Fruit fly (Drosophila melanogaster): Measurements from ENCODE around the gene CG14285.

Gene CG14285

DNA sequence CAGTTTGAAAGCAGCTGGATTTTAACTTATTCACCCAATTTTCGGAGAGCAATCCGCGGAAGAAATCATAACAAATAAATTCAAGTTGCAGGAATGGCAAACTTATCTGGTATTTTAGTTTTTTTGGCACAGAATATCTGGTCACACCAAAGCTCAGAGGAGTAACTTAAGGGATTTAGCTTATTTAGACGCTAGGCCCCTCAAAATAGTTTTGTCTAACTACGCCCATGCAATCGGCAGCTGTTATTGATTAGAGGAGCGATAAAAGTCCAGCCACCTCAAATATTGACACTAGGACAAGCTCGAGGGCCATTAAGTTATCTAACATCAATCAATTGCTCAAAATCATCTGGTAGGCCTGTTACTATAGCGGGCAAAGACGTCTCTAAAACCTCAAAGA is 3.9 kb downstream of the CG14285 start, which contains the start of the genes GatA and P5cr (continued):
- TF ChIP-seq CG8478 (optimal IDR thresholded peaks at IDR 0.05), result no peak
- no peak for TF ChIP-seq stwl (tag; optimal IDR thresholded peaks at IDR 0.05)
- peak; percentile 80 for TF ChIP-seq gsb (GFP tag; IDR thresholded peaks at IDR 0.05)
- peak; percentile 66 for TF ChIP-seq CG3163 (GFP tag; optimal IDR thresholded peaks at IDR 0.05)
- TF ChIP-seq tx (GFP tag; optimal IDR thresholded peaks at IDR 0.05), result peak; percentile 91
- TF ChIP-seq btn (GFP tag; optimal IDR thresholded peaks at IDR 0.05), result no peak
- TF ChIP-seq dmrt11E (tag; optimal IDR thresholded peaks at IDR 0.05), result no peak
- TF ChIP-seq seq (GFP tag; IDR thresholded peaks at IDR 0.05), result no peak
- TF ChIP-seq CG3065 (GFP tag; optimal IDR thresholded peaks at IDR 0.05), result peak; percentile 33
- peak; percentile 67 for TF ChIP-seq cwo (GFP tag; optimal IDR thresholded peaks at IDR 0.05)
- TF ChIP-seq zfh2 (GFP tag; optimal IDR thresholded peaks at IDR 0.05), result peak; percentile 95
- TF ChIP-seq CG16813 (GFP tag; IDR thresholded peaks at IDR 0.05; ENCODE audit: partially characterized antibody), result no peak
- peak; percentile 83 for TF ChIP-seq CG3847 (GFP tag; IDR thresholded peaks at IDR 0.05)
- TF ChIP-seq rib (GFP tag; IDR thresholded peaks at IDR 0.05), result peak; percentile 80
- peak; percentile 51 for TF ChIP-seq CG6854 (GFP tag; optimal IDR thresholded peaks at IDR 0.05)
- TF ChIP-seq CG14050 (GFP tag; IDR thresholded peaks at IDR 0.05), result peak; percentile 14; the same call in 1 of the 3 replicates
- peak; percentile 68; the same call in 2 of the 3 replicates for TF ChIP-seq Optix (GFP tag; IDR thresholded peaks at IDR 0.05)
- TF ChIP-seq NfI (GFP tag; optimal IDR thresholded peaks at IDR 0.05), result peak; percentile 90
- TF ChIP-seq BEAF-32 (GFP tag; optimal IDR thresholded peaks at IDR 0.05), result peak; percentile 6
- TF ChIP-seq croc (GFP tag; conservative IDR thresholded peaks at IDR 0.05), result no peak
- TF ChIP-seq crp (GFP tag; optimal IDR thresholded peaks at IDR 0.05), result peak in 1 of 2 experiments; percentile 78
- no peak for TF ChIP-seq Dll (GFP tag; IDR thresholded peaks at IDR 0.05; ENCODE audit: partially characterized antibody)
- TF ChIP-seq fd102C (GFP tag; optimal IDR thresholded peaks at IDR 0.05), result no peak
- TF ChIP-seq ind (GFP tag; optimal IDR thresholded peaks at IDR 0.05), result peak; percentile 91
- 0 out of 2 replicates have a peak, but pooled peaks have one; percentile 34 for TF ChIP-seq sens-2 (GFP tag; IDR thresholded peaks at IDR 0.05)
- TF ChIP-seq knrl (GFP tag; IDR thresholded peaks at IDR 0.05; ENCODE audit: partially characterized antibody), result no peak
- peak; percentile 29 for TF ChIP-seq CG3838 (GFP tag; optimal IDR thresholded peaks at IDR 0.05)
- peak; percentile 56 for TF ChIP-seq CG13775 (GFP tag; optimal IDR thresholded peaks at IDR 0.05)
- peak; percentile 86 for TF ChIP-seq CG10366 (GFP tag; IDR thresholded peaks at IDR 0.05)
- TF ChIP-seq dmrt99B (tag; optimal IDR thresholded peaks at IDR 0.05), result no peak
- TF ChIP-seq ro (GFP tag; IDR thresholded peaks at IDR 0.05), result no peak
- no peak for TF ChIP-seq hth (optimal IDR thresholded peaks at IDR 0.05)
- TF ChIP-seq CG9215 (GFP tag; IDR thresholded peaks at IDR 0.05), result peak; percentile 73
- TF ChIP-seq CG3407 (GFP tag; optimal IDR thresholded peaks at IDR 0.05), result peak; percentile 10
- TF ChIP-seq zf30C (GFP tag; optimal IDR thresholded peaks at IDR 0.05), result no peak
- peak; percentile 8 for TF ChIP-seq CG10462 (GFP tag; optimal IDR thresholded peaks at IDR 0.05)
- peak; percentile 72 for TF ChIP-seq Hr3 (GFP tag; optimal IDR thresholded peaks at IDR 0.05)
- TF ChIP-seq chinmo (GFP tag; IDR thresholded peaks at IDR 0.05; ENCODE audit: partially characterized antibody), result no peak
- TF ChIP-seq CG11398 (GFP tag; optimal IDR thresholded peaks at IDR 0.05), result peak; percentile 67
- TF ChIP-seq CG30020 (tag; optimal IDR thresholded peaks at IDR 0.05), result no peak
- TF ChIP-seq CG8089 (GFP tag; optimal IDR thresholded peaks at IDR 0.05), result peak; percentile 64
- peak; percentile 72 for TF ChIP-seq CG1602 (GFP tag; optimal IDR thresholded peaks at IDR 0.05)
- peak; percentile 49; the same call in 1 of the 2 replicates for TF ChIP-seq CG4404 (GFP tag; IDR thresholded peaks at IDR 0.05)
- TF ChIP-seq E2f1 (GFP tag; IDR thresholded peaks at IDR 0.05), result peak; percentile 69
- peak; percentile 82 for TF ChIP-seq CG11085 (GFP tag; IDR thresholded peaks at IDR 0.05)
- TF ChIP-seq CG2120 (GFP tag; optimal IDR thresholded peaks at IDR 0.05), result peak; percentile 97
- TF ChIP-seq Max (GFP tag; optimal IDR thresholded peaks at IDR 0.05), result no peak
- no peak for TF ChIP-seq scrt (GFP tag; optimal IDR thresholded peaks at IDR 0.05)
- TF ChIP-seq CG4820 (GFP tag; optimal IDR thresholded peaks at IDR 0.05), result peak; percentile 47
- TF ChIP-seq CG1024 (GFP tag; IDR thresholded peaks at IDR 0.05), result peak; percentile 53; the same call in 1 of the 2 replicates
- TF ChIP-seq CG2116 (GFP tag; optimal IDR thresholded peaks at IDR 0.05), result peak; percentile 17

All from whole organism, embryonic.